Fruit fly (Drosophila melanogaster) whole organism, embryonic: ENCODE measurements around the gene CG14545.

Experiments
- CG10209 ChIP-seq: fragments of 200-800 bp; sonication (Bioruptor generic); optimal IDR thresholded peaks from 3 replicates; lab custom pipeline; 2017; ENCODE audit warnings: missing biosample characterization, mild to moderate bottlenecking, missing genetic modification characterization, missing genetic modification reagents
- CG10462 ChIP-seq: fragments of 200-800 bp; sonication (Bioruptor generic); optimal IDR thresholded peaks from 2 replicates; lab custom pipeline; 2016; ENCODE audit warnings: missing biosample characterization, missing genetic modification characterization
- CG12071 ChIP-seq: fragments of 200-800 bp; sonication (Bioruptor generic); optimal IDR thresholded peaks from 3 replicates; lab custom pipeline; 2018; ENCODE audit warnings: missing biosample characterization, mild to moderate bottlenecking, missing genetic modification characterization
- CG12659 ChIP-seq: fragments of 200-800 bp; sonication (Bioruptor generic); optimal IDR thresholded peaks from 3 replicates; lab custom pipeline; 2017; ENCODE audit warnings: mild to moderate bottlenecking, missing biosample characterization, missing genetic modification reagents, missing genetic modification characterization
- CG13424 ChIP-seq: fragments of 200-800 bp; sonication (Bioruptor generic); optimal IDR thresholded peaks from 2 replicates; lab custom pipeline; 2019; ENCODE audit warnings: missing biosample characterization, mild to moderate bottlenecking, missing genetic modification characterization, moderate library complexity
- CG14667 ChIP-seq: fragments of 200-800 bp; sonication (Bioruptor generic); IDR thresholded peaks from 2 replicates; pipeline ENCODE4 v1.3.6; 2022; ENCODE audit warnings: missing biosample characterization, missing genetic modification characterization
- CG14710 ChIP-seq: fragments of 200-800 bp; sonication (Bioruptor generic); optimal IDR thresholded peaks from 3 replicates; lab custom pipeline; 2019; ENCODE audit warnings: missing biosample characterization, mild to moderate bottlenecking, missing genetic modification characterization, moderate library complexity
- CG15011 ChIP-seq: fragments of 200-800 bp; sonication (Bioruptor generic); optimal IDR thresholded peaks from 3 replicates; lab custom pipeline; 2018; ENCODE audit warnings: missing biosample characterization, mild to moderate bottlenecking, missing genetic modification characterization
- CG15514 ChIP-seq: fragments of 200-800 bp; sonication (Bioruptor generic); optimal IDR thresholded peaks from 3 replicates; lab custom pipeline; 2017; ENCODE audit warnings: missing biosample characterization, missing genetic modification characterization, mild to moderate bottlenecking, moderate library complexity, missing genetic modification reagents
- CG17359 ChIP-seq: fragments of 200-800 bp; sonication (Bioruptor generic); optimal IDR thresholded peaks from 3 replicates; lab custom pipeline; 2018; ENCODE audit warnings: missing biosample characterization, mild to moderate bottlenecking, missing genetic modification characterization, moderate library complexity
- CG17568 ChIP-seq: fragments of 200-800 bp; sonication (Bioruptor generic); optimal IDR thresholded peaks from 2 replicates; lab custom pipeline; 2018; ENCODE audit warnings: missing biosample characterization, mild to moderate bottlenecking, missing genetic modification characterization, moderate library complexity
- CG18476 ChIP-seq: fragments of 200-800 bp; sonication (Bioruptor generic); optimal IDR thresholded peaks from 2 replicates; lab custom pipeline; 2016; ENCODE audit warnings: missing biosample characterization, mild to moderate bottlenecking, missing genetic modification characterization
- CG30431 ChIP-seq: fragments of 200-800 bp; sonication (Bioruptor generic); optimal IDR thresholded peaks from 2 replicates; lab custom pipeline; 2017; ENCODE audit warnings: missing biosample characterization, missing genetic modification characterization
- CG31224 ChIP-seq: fragments of 200-800 bp; sonication (Bioruptor generic); IDR thresholded peaks from 2 replicates; pipeline ENCODE4 v1.3.6; 2022; ENCODE audit warnings: missing biosample characterization, missing genetic modification characterization
- CG31365 ChIP-seq: fragments of 200-800 bp; sonication (Bioruptor generic); optimal IDR thresholded peaks from 2 replicates; lab custom pipeline; 2018; ENCODE audit warnings: missing biosample characterization, mild to moderate bottlenecking, missing genetic modification characterization
- CG34224 ChIP-seq: fragments of 200-800 bp; sonication (Bioruptor generic); IDR thresholded peaks from 3 replicates; pipeline ENCODE4 v1.3.6; 2022; ENCODE audit warnings: missing biosample characterization, missing genetic modification characterization; ENCODE audit not compliant: partially characterized antibody
- CG3995 ChIP-seq: fragments of 200-800 bp; sonication (Bioruptor generic); optimal IDR thresholded peaks from 3 replicates; lab custom pipeline; 2016; ENCODE audit warnings: missing biosample characterization, missing genetic modification characterization
- CG4730 ChIP-seq: fragments of 200-800 bp; sonication (Bioruptor generic); IDR thresholded peaks from 2 replicates; pipeline ENCODE4 v1.3.6; 2022; ENCODE audit warnings: missing biosample characterization, missing genetic modification characterization
- CG6689 ChIP-seq: fragments of 200-800 bp; sonication (Bioruptor generic); IDR thresholded peaks from 2 replicates; pipeline ENCODE4 v1.3.6; 2022; ENCODE audit warnings: missing biosample characterization, missing genetic modification characterization
- CG7372 ChIP-seq: fragments of 200-800 bp; sonication (Bioruptor generic); IDR thresholded peaks from 2 replicates; pipeline ENCODE4 v1.3.6; 2022; ENCODE audit warnings: missing biosample characterization, missing genetic modification characterization
- CG8290 ChIP-seq, 3 experiments: fragments of 200-800 bp; sonication (Bioruptor generic); optimal IDR thresholded peaks; 2 replicates each; lab custom pipeline; 2016 to 2019; ENCODE audit warnings: missing biosample characterization in 3 of 3, missing genetic modification characterization in 3 of 3, mild to moderate bottlenecking in 2 of 3, moderate library complexity in 1 of 3
- CG9437 ChIP-seq: fragments of 200-800 bp; sonication (Bioruptor generic); optimal IDR thresholded peaks from 2 replicates; lab custom pipeline; 2018; ENCODE audit warnings: missing biosample characterization, mild to moderate bottlenecking, missing genetic modification characterization
- CHES-1-like ChIP-seq: fragments of 200-800 bp; sonication (Bioruptor generic); optimal IDR thresholded peaks from 2 replicates; lab custom pipeline; 2016; ENCODE audit warnings: missing biosample characterization, missing genetic modification characterization
- D19A ChIP-seq: fragments of 200-800 bp; optimal IDR thresholded peaks from 3 replicates; lab custom pipeline; 2019; ENCODE audit warnings: missing biosample characterization, mild to moderate bottlenecking, missing genetic modification characterization, moderate library complexity
- Eip74EF ChIP-seq, 2 experiments: fragments of 200-800 bp in 1 of 2; fragments of >200 bp in 1 of 2; sonication (Bioruptor generic) in 1 of 2; optimal IDR thresholded peaks; 2 replicates each; lab custom pipeline; 2017 to 2019; ENCODE audit warnings: missing biosample characterization in 2 of 2, missing genetic modification characterization in 2 of 2, mild to moderate bottlenecking in 1 of 2, moderate library complexity in 1 of 2
- Hmr ChIP-seq: fragments of 200-800 bp; sonication (Bioruptor generic); optimal IDR thresholded peaks from 3 replicates; lab custom pipeline; 2017; ENCODE audit warnings: mild to moderate bottlenecking, missing biosample characterization, missing genetic modification reagents, missing genetic modification characterization
- Hr39 ChIP-seq: fragments of >200 bp; optimal IDR thresholded peaks from 2 replicates; lab custom pipeline; 2017
- Meics ChIP-seq: fragments of 200-800 bp; sonication (Bioruptor generic); optimal IDR thresholded peaks from 2 replicates; lab custom pipeline; 2017; ENCODE audit warnings: missing biosample characterization, mild to moderate bottlenecking, missing genetic modification characterization
- Nf-YA ChIP-seq: fragments of 200-800 bp; sonication (Bioruptor generic); IDR thresholded peaks from 2 replicates; pipeline ENCODE4 v1.3.6; 2022; ENCODE audit warnings: missing biosample characterization, missing genetic modification characterization
- Optix ChIP-seq: fragments of 200-800 bp; sonication (Bioruptor generic); IDR thresholded peaks from 3 replicates; pipeline ENCODE4 v1.3.6; 2022; ENCODE audit warnings: missing biosample characterization, missing genetic modification characterization
- Rfx ChIP-seq: fragments of 200-800 bp; sonication (Bioruptor generic); IDR thresholded peaks from 2 replicates; pipeline ENCODE4 v1.3.6; 2022; ENCODE audit warnings: missing biosample characterization, missing genetic modification characterization
- Side ChIP-seq: fragments of 200-800 bp; sonication (Bioruptor generic); optimal IDR thresholded peaks from 2 replicates; lab custom pipeline; 2016; ENCODE audit warnings: missing biosample characterization, missing genetic modification characterization
- Sry-δ ChIP-seq: fragments of 200-800 bp; sonication (Bioruptor generic); optimal IDR thresholded peaks from 2 replicates; lab custom pipeline; 2016; ENCODE audit warnings: missing biosample characterization, missing genetic modification characterization
- aop ChIP-seq: fragments of 200-800 bp; sonication (Bioruptor generic); IDR thresholded peaks from 2 replicates; pipeline ENCODE4 v1.3.6; 2022; ENCODE audit warnings: missing biosample characterization, missing genetic modification characterization
- ato ChIP-seq: fragments of 200-800 bp; sonication (Bioruptor generic); IDR thresholded peaks from 2 replicates; pipeline ENCODE4 v1.3.6; 2022; ENCODE audit warnings: missing biosample characterization, missing genetic modification characterization; ENCODE audit not compliant: partially characterized antibody
- bowl ChIP-seq: fragments of 200-800 bp; sonication (Bioruptor generic); IDR thresholded peaks from 2 replicates; pipeline ENCODE4 v1.3.6; 2022; ENCODE audit warnings: missing biosample characterization, missing genetic modification characterization
- chif ChIP-seq, 2 experiments: fragments of 200-800 bp; sonication (Bioruptor generic); optimal IDR thresholded peaks; 3 replicates each; lab custom pipeline; 2016; ENCODE audit warnings: missing biosample characterization in 2 of 2, missing genetic modification characterization in 2 of 2
- chinmo ChIP-seq: fragments of 200-800 bp; sonication (Bioruptor generic); IDR thresholded peaks from 4 replicates; pipeline ENCODE4 v1.3.6; 2022; ENCODE audit warnings: missing biosample characterization, missing genetic modification characterization; ENCODE audit not compliant: partially characterized antibody
- dan ChIP-seq: fragments of 200-800 bp; sonication (Bioruptor generic); IDR thresholded peaks from 2 replicates; pipeline ENCODE4 v1.3.6; 2022; ENCODE audit warnings: missing biosample characterization, missing genetic modification characterization
- h ChIP-seq: fragments of >200 bp; optimal IDR thresholded peaks from 2 replicates; lab custom pipeline; 2017
- hbn ChIP-seq: fragments of 200-800 bp; sonication (Bioruptor generic); IDR thresholded peaks from 2 replicates; pipeline ENCODE4 v1.3.6; 2022; ENCODE audit warnings: missing biosample characterization, missing genetic modification characterization; ENCODE audit not compliant: partially characterized antibody
- hkb ChIP-seq, 2 experiments: fragments of 200-800 bp in 1 of 2; fragments of >200 bp in 1 of 2; sonication (Bioruptor generic) in 1 of 2; IDR thresholded peaks in 1 of 2; optimal IDR thresholded peaks in 1 of 2; 2 replicates each; pipeline versions ENCODE4 v1.3.6 to Lab custom; 2017 to 2022; ENCODE audit warnings: missing biosample characterization in 1 of 2, missing genetic modification characterization in 1 of 2
- lilli ChIP-seq: fragments of 200-800 bp; sonication (Bioruptor generic); optimal IDR thresholded peaks from 3 replicates; lab custom pipeline; 2016; ENCODE audit warnings: missing biosample characterization, missing genetic modification characterization
- pita ChIP-seq: fragments of 200-800 bp; sonication (Bioruptor generic); optimal IDR thresholded peaks from 2 replicates; lab custom pipeline; 2017; ENCODE audit warnings: missing biosample characterization, mild to moderate bottlenecking, missing genetic modification characterization
- sug ChIP-seq: fragments of 200-800 bp; optimal IDR thresholded peaks from 2 replicates; lab custom pipeline; 2019; ENCODE audit warnings: missing biosample characterization, mild to moderate bottlenecking, missing genetic modification characterization, moderate library complexity
- trh ChIP-seq: fragments of 200-800 bp; sonication (Bioruptor generic); optimal IDR thresholded peaks from 2 replicates; lab custom pipeline; 2016; ENCODE audit warnings: missing biosample characterization, missing genetic modification characterization
- twi ChIP-seq: fragments of 200-800 bp; optimal IDR thresholded peaks from 2 replicates; lab custom pipeline; 2019; ENCODE audit warnings: missing biosample characterization, mild to moderate bottlenecking, missing genetic modification characterization, moderate library complexity
- vfl ChIP-seq: fragments of 200-800 bp; sonication (Bioruptor generic); optimal IDR thresholded peaks from 2 replicates; lab custom pipeline; 2016; ENCODE audit warnings: missing biosample characterization, missing genetic modification characterization

The CG14545 gene

DNA sequence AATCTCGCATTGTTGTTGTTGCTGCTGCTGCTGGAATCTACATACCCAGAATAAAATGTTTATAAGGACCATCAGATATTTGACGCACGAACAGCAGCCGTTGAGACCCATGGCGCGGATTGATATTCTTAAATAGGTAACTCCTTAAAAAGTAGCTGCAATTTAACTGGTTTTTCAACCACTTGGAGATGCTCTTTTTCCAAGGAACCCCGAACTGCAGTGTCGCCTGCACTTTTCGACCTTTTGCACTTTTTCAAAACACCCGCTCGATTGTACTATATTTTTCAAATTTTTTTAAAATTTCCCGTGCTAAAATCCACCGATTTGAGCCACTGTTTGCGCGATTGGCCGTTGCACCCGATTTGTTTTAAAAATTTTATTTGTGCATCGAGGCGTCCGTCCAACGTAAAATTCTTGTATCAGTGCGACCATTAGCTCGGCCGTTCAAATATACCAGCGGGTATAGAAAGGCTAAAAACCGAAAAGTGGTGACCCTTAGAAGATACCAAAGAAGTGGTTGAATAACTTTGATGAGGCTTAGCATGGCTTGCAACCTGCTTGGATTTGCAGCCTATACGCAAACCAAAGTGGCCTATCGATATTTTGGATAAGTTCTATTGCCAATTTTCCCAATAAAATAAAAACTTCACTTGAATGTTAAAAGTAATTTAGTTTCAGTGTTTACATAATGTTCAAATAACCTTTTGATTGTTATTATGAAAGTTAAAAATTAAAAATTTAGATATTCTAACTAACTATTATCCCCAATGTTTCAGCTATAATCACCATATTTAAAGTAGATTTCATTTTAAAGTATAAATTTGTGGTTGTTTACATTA lies 30.1 kb upstream of the CG14545 start, which contains the start of gene Tsp96F (continued):
- no peak for TF ChIP-seq CG31224
- TF ChIP-seq CG6689 (GFP tag; lab: Robert Waterston, UW) = no peak
- TF ChIP-seq h = no peak
- no peak for TF ChIP-seq CG18476 (GFP tag; lab: Kevin White, UChicago)
- no peak for TF ChIP-seq CG30431
- no peak for TF ChIP-seq CHES-1-like (GFP tag; lab: Kevin White, UChicago)
- peak; percentile 89 for TF ChIP-seq pita (GFP tag; lab: Kevin White, UChicago)
- no peak for TF ChIP-seq Optix (GFP tag; lab: Robert Waterston, UW)
- TF ChIP-seq CG4730 (GFP tag; lab: Robert Waterston, UW) = no peak
- TF ChIP-seq CG34224 = 0 out of 3 replicates have a peak, but pooled peaks have one; percentile 38
- no peak for TF ChIP-seq CG12071 (GFP tag; lab: Kevin White, UChicago)
- no peak for TF ChIP-seq Nf-YA
- TF ChIP-seq trh (GFP tag; lab: Kevin White, UChicago) = no peak
- no peak for TF ChIP-seq vfl (GFP tag; lab: Kevin White, UChicago)
- TF ChIP-seq CG17568 (GFP tag; lab: Kevin White, UChicago) = peak; percentile 35
- no peak for TF ChIP-seq D19A (tag; lab: Kevin White, UChicago)
- TF ChIP-seq twi (tag; lab: Kevin White, UChicago) = no peak
- no peak for TF ChIP-seq CG10462 (GFP tag; lab: Kevin White, UChicago)
- TF ChIP-seq CG13424 (tag; lab: Kevin White, UChicago) = no peak
- TF ChIP-seq Side (GFP tag; lab: Kevin White, UChicago) = no peak
- TF ChIP-seq Sry-δ (GFP tag; lab: Kevin White, UChicago) = peak; percentile 76
- TF ChIP-seq Hmr (GFP tag; lab: Kevin White, UChicago) = peak; percentile 53
- no peak for TF ChIP-seq CG10209
- no peak for TF ChIP-seq sug
- TF ChIP-seq CG14667 (GFP tag; lab: Robert Waterston, UW) = no peak
- TF ChIP-seq CG12659 (GFP tag; lab: Kevin White, UChicago) = peak; percentile 52
- no peak for TF ChIP-seq Eip74EF (GFP tag; optimal IDR thresholded peaks at IDR 0.05; lab: Kevin White, UChicago)
- no peak for TF ChIP-seq lilli (GFP tag; lab: Kevin White, UChicago)
- TF ChIP-seq CG17359 (tag; lab: Kevin White, UChicago) = peak; percentile 8
- TF ChIP-seq Meics (GFP tag; lab: Kevin White, UChicago) = no peak
- TF ChIP-seq CG3995 (GFP tag; lab: Kevin White, UChicago) = peak; percentile 39
- TF ChIP-seq chinmo = 0 out of 4 replicates have a peak, but pooled peaks have one; percentile 41
- TF ChIP-seq hkb (optimal IDR thresholded peaks at IDR 0.05; lab: Kevin White, UChicago) = no peak
- no peak for TF ChIP-seq hkb (GFP tag; IDR thresholded peaks at IDR 0.05; lab: Robert Waterston, UW)
- TF ChIP-seq CG31365 = no peak
- TF ChIP-seq CG7372 (GFP tag; lab: Robert Waterston, UW) = no peak
- no peak for TF ChIP-seq chif (GFP tag; optimal IDR thresholded peaks at IDR 0.05; lab: Kevin White, UChicago)
- no peak for TF ChIP-seq dan (GFP tag; lab: Robert Waterston, UW)
- TF ChIP-seq CG9437 = no peak
- TF ChIP-seq CG14710 = peak; percentile 53
- peak; percentile 35; the same call in 1 of the 2 replicates for TF ChIP-seq Rfx
- TF ChIP-seq CG8290 (GFP tag; optimal IDR thresholded peaks at IDR 0.05; lab: Kevin White, UChicago) = no peak
- peak in 1 of 2 experiments; percentile 81 for TF ChIP-seq CG8290 (tag; optimal IDR thresholded peaks at IDR 0.05; lab: Kevin White, UChicago)
- peak; percentile 13; the same call in 1 of the 2 replicates for TF ChIP-seq ato (GFP tag; lab: Robert Waterston, UW)
- TF ChIP-seq CG15514 (GFP tag; lab: Kevin White, UChicago) = peak; percentile 71
- TF ChIP-seq Hr39 (lab: Kevin White, UChicago) = no peak
- no peak for TF ChIP-seq bowl (GFP tag; lab: Robert Waterston, UW)
- TF ChIP-seq hbn = peak; percentile 30; the same call in 1 of the 2 replicates
- TF ChIP-seq CG15011 (GFP tag; lab: Kevin White, UChicago) = no peak
- TF ChIP-seq aop (GFP tag; lab: Robert Waterston, UW) = no peak
